Fruit fly (Drosophila melanogaster) whole organism: ENCODE measurements around the gene Spag1.

Experiments used
- CG8478 ChIP-seq: fragments of >200 bp; optimal IDR thresholded peaks from 2 replicates; lab custom pipeline; 2018; ENCODE audit warnings: inconsistent platforms
- Dll ChIP-seq: fragments of >200 bp; optimal IDR thresholded peaks from 2 replicates; lab custom pipeline; 2017
- EcR ChIP-seq, 2 experiments: fragments of >200 bp; optimal IDR thresholded peaks; 2 replicates each; lab custom pipeline; 2017; ENCODE audit warnings: missing biosample characterization in 2 of 2, missing genetic modification characterization in 2 of 2, missing genetic modification reagents in 2 of 2
- pan ChIP-seq: fragments of >200 bp; optimal IDR thresholded peaks from 2 replicates; lab custom pipeline; 2017
- psq ChIP-seq: fragments of >200 bp; optimal IDR thresholded peaks from 2 replicates; lab custom pipeline; 2017
- usp ChIP-seq: fragments of >200 bp; optimal IDR thresholded peaks from 2 replicates; lab custom pipeline; 2017; ENCODE audit warnings: missing biosample characterization, missing genetic modification characterization, mixed read lengths

Gene Spag1

DNA sequence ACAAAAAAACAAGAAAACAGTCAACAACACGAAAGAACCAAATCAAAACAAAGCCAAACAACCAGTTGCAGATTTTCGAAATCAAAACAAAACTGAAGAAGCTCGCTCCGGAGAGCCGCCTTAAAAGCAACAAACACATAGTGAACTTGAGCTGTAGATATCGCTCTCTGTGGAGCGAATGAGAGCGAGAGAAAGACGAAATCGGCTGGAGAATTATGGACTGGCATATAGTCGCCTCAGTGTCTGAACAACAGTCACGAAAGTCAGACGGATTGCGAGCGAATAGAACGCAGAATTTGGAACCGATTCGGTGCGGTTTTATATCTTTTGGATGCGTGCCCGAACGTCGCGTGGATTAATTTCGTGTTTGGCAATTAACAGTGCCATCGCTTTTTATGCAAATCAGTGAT, 32.7 kb downstream of the Spag1 start:
- no peak for TF ChIP-seq pan (lab: Kevin White, UChicago)
- no peak for TF ChIP-seq usp
- no peak for TF ChIP-seq EcR (GFP tag; optimal IDR thresholded peaks at IDR 0.05; lab: Kevin White, UChicago)
- no peak for TF ChIP-seq CG8478 (lab: Kevin White, UChicago)
- no peak for TF ChIP-seq Dll (lab: Kevin White, UChicago)
- TF ChIP-seq psq (lab: Kevin White, UChicago) = no peak

DNA sequence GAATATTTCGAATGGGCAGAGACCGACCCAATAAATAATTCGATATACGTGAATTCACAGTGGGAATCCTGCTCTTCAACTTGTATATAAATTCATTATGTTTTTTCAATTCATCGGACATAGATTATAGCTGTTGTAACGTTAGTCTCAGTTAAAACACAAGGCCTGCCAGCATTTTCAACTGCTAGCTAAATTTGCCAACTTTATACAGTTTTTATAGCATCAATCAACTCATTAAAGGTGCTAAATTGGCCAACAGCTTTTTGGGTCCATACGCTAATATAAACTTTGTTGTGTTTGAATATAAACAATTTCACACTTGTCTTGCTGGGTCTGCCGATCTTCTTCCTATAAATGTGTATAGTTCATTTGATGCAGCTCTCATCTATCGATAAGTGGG, 34.5 kb downstream of the Spag1 start:
- TF ChIP-seq Dll (lab: Kevin White, UChicago) = no peak
- TF ChIP-seq psq (lab: Kevin White, UChicago) = no peak
- no peak for TF ChIP-seq CG8478 (lab: Kevin White, UChicago)
- TF ChIP-seq usp = no peak
- no peak for TF ChIP-seq EcR (GFP tag; optimal IDR thresholded peaks at IDR 0.05; lab: Kevin White, UChicago)
- no peak for TF ChIP-seq pan (lab: Kevin White, UChicago)

DNA sequence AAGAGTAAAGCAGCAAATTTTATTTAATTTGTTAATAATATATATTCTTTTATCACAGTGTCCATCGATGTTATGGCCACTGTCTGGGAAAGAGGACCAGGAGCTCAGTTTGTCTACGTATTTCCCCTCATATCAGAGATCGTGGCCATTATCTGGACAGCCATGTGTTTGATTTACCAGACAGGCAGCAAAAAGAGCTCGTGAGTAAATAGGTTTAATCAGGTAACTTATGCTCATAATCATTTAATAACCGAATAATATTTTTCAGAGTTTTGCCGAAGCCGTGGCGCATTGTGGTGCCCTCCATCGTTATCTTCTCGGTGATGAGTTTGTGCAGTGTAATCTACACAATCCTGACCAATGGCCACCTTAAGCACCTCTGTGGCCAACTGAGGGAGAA, 36.8 kb downstream of the Spag1 start:
- TF ChIP-seq psq (lab: Kevin White, UChicago) = no peak
- no peak for TF ChIP-seq pan (lab: Kevin White, UChicago)
- TF ChIP-seq EcR (GFP tag; optimal IDR thresholded peaks at IDR 0.05; lab: Kevin White, UChicago) = no peak
- no peak for TF ChIP-seq Dll (lab: Kevin White, UChicago)
- no peak for TF ChIP-seq CG8478 (lab: Kevin White, UChicago)
- no peak for TF ChIP-seq usp

DNA sequence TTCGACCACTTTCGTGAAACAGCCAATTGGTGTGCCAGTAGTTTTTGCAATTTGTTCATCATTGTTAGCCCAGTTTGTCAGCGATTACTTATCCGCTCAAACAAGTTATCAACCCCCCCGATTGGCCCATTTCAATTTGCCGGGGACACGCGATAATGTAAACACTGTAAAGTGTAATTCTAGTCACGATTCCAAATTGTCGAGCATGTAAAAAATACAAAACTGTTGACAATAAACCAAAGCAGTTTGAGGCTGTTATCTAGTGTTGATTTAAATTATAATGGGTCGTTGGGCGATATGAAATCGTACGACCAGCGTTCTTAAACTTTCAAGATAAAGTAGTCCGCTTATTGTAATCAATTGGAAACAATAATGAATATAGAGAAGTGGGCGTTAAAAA, 39.8 kb downstream of the Spag1 start:
- no peak for TF ChIP-seq psq (lab: Kevin White, UChicago)
- TF ChIP-seq usp = no peak
- TF ChIP-seq Dll (lab: Kevin White, UChicago) = no peak
- no peak for TF ChIP-seq pan (lab: Kevin White, UChicago)
- TF ChIP-seq EcR (GFP tag; optimal IDR thresholded peaks at IDR 0.05; lab: Kevin White, UChicago) = no peak
- TF ChIP-seq CG8478 (lab: Kevin White, UChicago) = no peak

DNA sequence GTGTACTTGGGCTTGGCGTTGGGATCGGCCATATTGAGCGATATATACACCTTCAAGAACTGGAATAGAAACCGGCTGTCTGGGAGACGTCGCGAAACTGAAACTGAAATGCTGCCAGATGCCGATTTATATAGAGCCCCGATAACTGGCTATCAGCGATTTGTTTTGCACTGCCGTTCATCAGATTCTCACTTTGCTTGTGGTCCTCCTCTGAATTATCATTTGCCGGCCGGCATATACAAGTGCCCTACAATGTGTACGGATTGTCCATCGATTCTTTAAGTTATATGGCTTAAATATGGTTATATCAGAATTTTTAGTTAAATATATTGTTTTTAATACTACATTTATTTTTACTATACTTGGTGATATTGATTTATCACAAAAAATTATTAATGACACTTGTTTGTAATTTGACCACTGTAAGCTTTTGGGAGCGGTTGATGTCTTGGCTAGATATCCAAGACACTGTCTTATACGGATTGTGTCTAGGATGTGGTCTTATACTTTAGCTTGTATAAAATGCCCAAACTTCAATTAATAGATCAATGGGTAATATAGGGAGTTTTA, 40.9 kb downstream of the Spag1 start, which contains the start of gene CG31075:
Gene CG31075, minus strand, starts transcription at position 106 of the 570 bp plus-strand sequence.
- TF ChIP-seq pan (lab: Kevin White, UChicago) = no peak
- peak; percentile 41 for TF ChIP-seq psq (lab: Kevin White, UChicago)
- TF ChIP-seq CG8478 (lab: Kevin White, UChicago) = no peak
- TF ChIP-seq EcR (GFP tag; optimal IDR thresholded peaks at IDR 0.05; lab: Kevin White, UChicago) = no peak
- TF ChIP-seq usp = no peak
- no peak for TF ChIP-seq Dll (lab: Kevin White, UChicago)

DNA sequence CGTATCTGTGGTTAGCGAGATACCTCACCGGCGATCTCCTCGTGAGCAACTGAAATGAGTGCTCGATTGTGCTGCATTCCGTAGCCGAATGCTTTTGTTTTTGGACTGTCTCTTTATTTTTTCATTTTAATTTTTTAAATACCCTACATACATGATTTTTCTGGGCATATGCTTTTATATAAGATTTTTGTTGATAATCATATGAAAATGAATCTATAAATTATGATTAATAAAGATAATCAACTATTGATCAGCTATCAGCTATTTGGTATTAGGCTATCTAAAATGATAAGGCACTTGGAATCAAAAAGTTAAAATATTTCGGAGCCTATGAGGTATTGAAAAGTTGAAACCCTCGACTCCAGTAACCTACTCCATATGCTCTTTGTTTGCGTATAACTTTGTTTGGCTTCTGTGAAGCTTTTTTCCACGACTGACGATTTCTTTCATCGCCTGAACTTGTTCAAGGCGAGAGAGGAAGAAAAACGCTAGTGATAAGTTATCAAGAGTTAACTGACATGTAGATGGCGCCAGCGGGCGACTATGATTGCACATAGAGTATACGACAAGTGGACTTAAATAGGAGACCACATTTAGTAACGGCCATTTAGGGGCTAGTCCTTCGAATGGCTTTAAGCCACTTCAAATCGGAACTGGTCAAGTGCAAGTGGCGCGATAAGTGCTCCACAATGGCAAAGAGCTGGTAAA, 42.3 kb downstream of the Spag1 start, which contains the start of gene CG31076:
Gene CG31076, minus strand, starts transcription at position 51 of the 708 bp plus-strand sequence.
- TF ChIP-seq EcR (GFP tag; optimal IDR thresholded peaks at IDR 0.05; lab: Kevin White, UChicago) (peak in 1 of 2 experiments; percentile 43), usp (no peak), pan (lab: Kevin White, UChicago) (peak; percentile 83), Dll (lab: Kevin White, UChicago) (no peak), psq (lab: Kevin White, UChicago) (no peak)

DNA sequence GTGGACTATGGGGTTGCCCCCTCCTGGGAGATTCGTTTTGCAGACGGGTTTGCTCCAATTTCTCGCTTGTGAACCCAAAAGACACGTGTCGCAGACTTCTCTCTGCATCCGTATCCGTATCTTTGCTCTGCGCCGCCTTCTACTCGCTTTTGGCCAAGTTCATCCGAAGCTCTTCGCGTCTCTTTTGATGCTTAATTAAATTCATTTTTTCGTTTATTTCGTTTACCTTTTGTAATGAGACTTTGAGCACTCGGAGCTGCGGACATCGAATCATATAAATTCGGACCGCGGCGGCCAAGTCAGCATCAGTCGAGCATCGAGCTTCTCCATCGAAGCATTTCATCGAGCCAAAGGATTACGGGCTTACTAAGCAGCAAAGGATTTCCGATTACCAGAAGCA, 46.9 kb downstream of the Spag1 start, which contains the start of gene TwdlC:
Gene TwdlC, plus strand, starts transcription at position 301 of the 400 bp plus-strand sequence.
- TF ChIP-seq Dll (lab: Kevin White, UChicago) (no peak), CG8478 (lab: Kevin White, UChicago) (no peak), pan (lab: Kevin White, UChicago) (no peak), usp (no peak), EcR (GFP tag; optimal IDR thresholded peaks at IDR 0.05; lab: Kevin White, UChicago) (no peak), psq (lab: Kevin White, UChicago) (no peak)

DNA sequence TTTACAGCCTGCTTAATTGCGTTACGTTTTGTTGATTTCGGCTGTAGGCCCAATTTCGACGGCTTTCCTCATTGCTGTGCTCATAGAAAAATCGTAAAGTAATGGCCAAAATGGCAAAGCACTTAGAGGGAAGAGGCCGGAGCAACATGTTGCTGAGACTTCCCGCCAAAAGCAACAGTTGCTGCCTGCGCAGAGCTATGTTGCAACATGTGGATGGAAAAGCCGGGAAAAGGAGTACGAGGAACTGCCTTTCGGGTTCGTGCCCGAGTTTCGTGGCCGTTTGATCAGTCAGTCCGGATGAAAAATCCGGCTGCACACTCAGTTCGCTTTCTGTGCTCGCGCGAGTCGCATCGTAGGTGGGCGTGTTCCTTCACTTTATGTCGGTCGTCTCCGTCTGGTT, 49.0 kb downstream of the Spag1 start, which contains the start of gene RYa-R:
Gene RYa-R, plus strand, starts transcription at position 339 of the 400 bp plus-strand sequence.
- no peak for TF ChIP-seq pan (lab: Kevin White, UChicago)
- no peak for TF ChIP-seq CG8478 (lab: Kevin White, UChicago)
- no peak for TF ChIP-seq Dll (lab: Kevin White, UChicago)
- no peak for TF ChIP-seq usp
- no peak for TF ChIP-seq psq (lab: Kevin White, UChicago)
- no peak for TF ChIP-seq EcR (GFP tag; optimal IDR thresholded peaks at IDR 0.05; lab: Kevin White, UChicago)
